Worm (Caenorhabditis elegans) whole organism, L3 larva: ENCODE results near the gene K12B6.11.

Experiments
- R02D3.7 ChIP-seq: fragments of 150-350 bp; optimal IDR thresholded peaks from 2 replicates; lab custom pipeline; 2014; ENCODE audit warnings: missing biosample characterization, missing genetic modification characterization
- ZK546.5 ChIP-seq: sonication (generic microtip); optimal IDR thresholded peaks from 2 replicates; lab custom pipeline; 2017; ENCODE audit warnings: missing biosample characterization, missing genetic modification characterization
- aly-2 ChIP-seq: fragments of 150-350 bp; optimal IDR thresholded peaks from 2 replicates; lab custom pipeline; 2014; ENCODE audit warnings: missing biosample characterization, missing genetic modification characterization
- ama-1 ChIP-seq: fragments of 150-350 bp; optimal IDR thresholded peaks from 2 replicates; lab custom pipeline; 2018
- ceh-16 ChIP-seq: sonication (generic microtip); optimal IDR thresholded peaks from 2 replicates; lab custom pipeline; 2017; ENCODE audit warnings: missing biosample characterization, missing genetic modification characterization
- ceh-28 ChIP-seq: fragments of 150-350 bp; optimal IDR thresholded peaks from 2 replicates; lab custom pipeline; 2014; ENCODE audit warnings: missing biosample characterization, missing genetic modification reagents, missing genetic modification characterization
- ceh-82 ChIP-seq: fragments of 150-350 bp; optimal IDR thresholded peaks from 2 replicates; lab custom pipeline; 2014; ENCODE audit warnings: missing biosample characterization, missing genetic modification characterization
- ceh-9 ChIP-seq: sonication (generic microtip); optimal IDR thresholded peaks from 2 replicates; lab custom pipeline; 2018; ENCODE audit warnings: missing biosample characterization, missing genetic modification characterization
- daf-12 ChIP-seq: fragments of 150-350 bp; optimal IDR thresholded peaks from 2 replicates; lab custom pipeline; 2014; ENCODE audit warnings: missing biosample characterization, missing genetic modification reagents, missing genetic modification characterization
- egl-27 ChIP-seq: sonication (generic microtip); optimal IDR thresholded peaks from 4 replicates; lab custom pipeline; 2017; ENCODE audit warnings: missing biosample characterization, missing genetic modification reagents, missing genetic modification characterization
- egl-5 ChIP-seq: fragments of 150-350 bp; optimal IDR thresholded peaks from 2 replicates; lab custom pipeline; 2017; ENCODE audit warnings: missing biosample characterization, missing genetic modification reagents, missing genetic modification characterization, inconsistent platforms
- elt-1 ChIP-seq: fragments of 150-350 bp; optimal IDR thresholded peaks from 2 replicates; lab custom pipeline; 2014; ENCODE audit warnings: missing biosample characterization, missing genetic modification characterization
- elt-2 ChIP-seq: sonication (generic microtip); optimal IDR thresholded peaks from 2 replicates; lab custom pipeline; 2016; ENCODE audit warnings: missing genetic modification reagents, mild to moderate bottlenecking, missing genetic modification characterization, missing compliant biosample characterization
- elt-3 ChIP-seq, 3 experiments: fragments of 150-350 bp in 1 of 3; sonication (generic microtip) in 2 of 3; optimal IDR thresholded peaks; 2 replicates in 2 of 3; 4 replicates in 1 of 3; lab custom pipeline; 2014 to 2017; ENCODE audit warnings: missing biosample characterization in 3 of 3, missing genetic modification characterization in 3 of 3
- eor-1 ChIP-seq, 2 experiments: fragments of 150-350 bp; optimal IDR thresholded peaks; 2 replicates each; lab custom pipeline; 2014 to 2018; ENCODE audit warnings: missing biosample characterization in 2 of 2, missing genetic modification characterization in 2 of 2
- fkh-10 ChIP-seq: sonication (generic microtip); optimal IDR thresholded peaks from 2 replicates; lab custom pipeline; 2017; ENCODE audit warnings: missing biosample characterization, missing genetic modification reagents, missing genetic modification characterization
- fkh-2 ChIP-seq: fragments of 150-350 bp; optimal IDR thresholded peaks from 2 replicates; lab custom pipeline; 2014; ENCODE audit warnings: missing biosample characterization, missing genetic modification reagents, missing genetic modification characterization
- fos-1 ChIP-seq: fragments of 150-350 bp; optimal IDR thresholded peaks from 2 replicates; lab custom pipeline; 2014; ENCODE audit warnings: missing biosample characterization, missing genetic modification characterization
- hmg-11 ChIP-seq: sonication (generic microtip); optimal IDR thresholded peaks from 2 replicates; lab custom pipeline; 2016; ENCODE audit warnings: missing genetic modification characterization, missing compliant biosample characterization
- jun-1 ChIP-seq: fragments of 150-350 bp; optimal IDR thresholded peaks from 2 replicates; lab custom pipeline; 2014; ENCODE audit warnings: missing biosample characterization, missing genetic modification reagents, missing genetic modification characterization
- lin-15B ChIP-seq: fragments of 150-350 bp; optimal IDR thresholded peaks from 2 replicates; lab custom pipeline; 2014; ENCODE audit warnings: missing biosample characterization, missing genetic modification characterization
- lin-39 ChIP-seq: fragments of 150-350 bp; optimal IDR thresholded peaks from 2 replicates; lab custom pipeline; 2018; ENCODE audit warnings: missing biosample characterization, missing genetic modification reagents, missing genetic modification characterization
- lsy-12 ChIP-seq: sonication (generic microtip); optimal IDR thresholded peaks from 2 replicates; lab custom pipeline; 2016; ENCODE audit warnings: mild to moderate bottlenecking, missing genetic modification characterization, missing compliant biosample characterization
- mdl-1 ChIP-seq: fragments of 150-350 bp; optimal IDR thresholded peaks from 2 replicates; lab custom pipeline; 2014; ENCODE audit warnings: missing biosample characterization, missing genetic modification characterization
- mml-1 ChIP-seq: fragments of 150-350 bp; sonication (generic microtip); optimal IDR thresholded peaks from 3 replicates; lab custom pipeline; 2014; ENCODE audit warnings: missing biosample characterization, missing genetic modification characterization
- nfya-1 ChIP-seq: sonication (generic microtip); optimal IDR thresholded peaks from 2 replicates; lab custom pipeline; 2017; ENCODE audit warnings: missing genetic modification characterization, mild to moderate bottlenecking, missing compliant biosample characterization, antibody characterized with exemption, moderate library complexity; ENCODE audit not compliant: insufficient read depth
- nhr-11 ChIP-seq: fragments of 150-350 bp; optimal IDR thresholded peaks from 2 replicates; lab custom pipeline; 2014; ENCODE audit warnings: missing biosample characterization, missing genetic modification characterization
- nhr-12 ChIP-seq: fragments of 150-350 bp; optimal IDR thresholded peaks from 2 replicates; lab custom pipeline; 2014; ENCODE audit warnings: missing biosample characterization, missing genetic modification characterization
- nhr-23 ChIP-seq: fragments of 150-350 bp; optimal IDR thresholded peaks from 2 replicates; lab custom pipeline; 2014; ENCODE audit warnings: missing biosample characterization, missing genetic modification reagents, missing genetic modification characterization
- nhr-237 ChIP-seq: fragments of 150-350 bp; optimal IDR thresholded peaks from 2 replicates; lab custom pipeline; 2014; ENCODE audit warnings: missing biosample characterization, missing genetic modification characterization
- nhr-25 ChIP-seq: sonication (generic microtip); optimal IDR thresholded peaks from 2 replicates; lab custom pipeline; 2017; ENCODE audit warnings: missing biosample characterization, missing genetic modification characterization
- nhr-28 ChIP-seq: fragments of 150-350 bp; optimal IDR thresholded peaks from 2 replicates; lab custom pipeline; 2014; ENCODE audit warnings: missing biosample characterization, missing genetic modification characterization
- nhr-43 ChIP-seq: sonication (generic microtip); optimal IDR thresholded peaks from 2 replicates; lab custom pipeline; 2016; ENCODE audit warnings: mild to moderate bottlenecking, missing genetic modification characterization, missing compliant biosample characterization; ENCODE audit not compliant: poor library complexity, severe bottlenecking
- nhr-67 ChIP-seq: fragments of 150-350 bp; optimal IDR thresholded peaks from 2 replicates; lab custom pipeline; 2014; ENCODE audit warnings: missing biosample characterization, missing genetic modification characterization
- nhr-76 ChIP-seq: fragments of 150-350 bp; sonication (generic microtip); optimal IDR thresholded peaks from 5 replicates; lab custom pipeline; 2014; ENCODE audit warnings: missing biosample characterization, missing genetic modification characterization
- nhr-77 ChIP-seq: fragments of 150-350 bp; optimal IDR thresholded peaks from 2 replicates; lab custom pipeline; 2014; ENCODE audit warnings: missing biosample characterization, missing genetic modification characterization
- pha-4 ChIP-seq: fragments of 150-350 bp; optimal IDR thresholded peaks from 2 replicates; lab custom pipeline; 2014; ENCODE audit warnings: missing biosample characterization, missing genetic modification reagents, missing genetic modification characterization
- pqm-1 ChIP-seq: fragments of 150-350 bp; optimal IDR thresholded peaks from 2 replicates; lab custom pipeline; 2017; ENCODE audit warnings: missing biosample characterization, missing genetic modification characterization, inconsistent platforms
- sea-2 ChIP-seq: fragments of 150-350 bp; sonication (generic microtip); optimal IDR thresholded peaks from 4 replicates; lab custom pipeline; 2014; ENCODE audit warnings: missing biosample characterization, missing genetic modification reagents, missing genetic modification characterization
- skn-1 ChIP-seq: fragments of 150-350 bp; optimal IDR thresholded peaks from 2 replicates; lab custom pipeline; 2014; ENCODE audit warnings: missing biosample characterization, missing genetic modification characterization
- snpc-4 ChIP-seq: fragments of 150-350 bp; optimal IDR thresholded peaks from 2 replicates; lab custom pipeline; 2014; ENCODE audit warnings: missing biosample characterization, missing genetic modification characterization
- tbx-2 ChIP-seq: sonication (generic microtip); optimal IDR thresholded peaks from 2 replicates; lab custom pipeline; 2016; ENCODE audit warnings: mild to moderate bottlenecking, missing genetic modification characterization, missing compliant biosample characterization
- unc-39 ChIP-seq: sonication (generic microtip); optimal IDR thresholded peaks from 4 replicates; lab custom pipeline; 2017; ENCODE audit warnings: missing biosample characterization, missing genetic modification characterization
- unc-62 ChIP-seq: fragments of 150-350 bp; sonication (generic microtip); optimal IDR thresholded peaks from 4 replicates; lab custom pipeline; 2014; ENCODE audit warnings: missing biosample characterization, missing genetic modification reagents, missing genetic modification characterization
- zag-1 ChIP-seq: fragments of 150-350 bp; optimal IDR thresholded peaks from 2 replicates; lab custom pipeline; 2014; ENCODE audit warnings: missing biosample characterization, missing genetic modification characterization
- ztf-11 ChIP-seq: fragments of 150-350 bp; optimal IDR thresholded peaks from 2 replicates; lab custom pipeline; 2014; ENCODE audit warnings: missing biosample characterization, missing genetic modification characterization
- ztf-4 ChIP-seq: fragments of 150-350 bp; optimal IDR thresholded peaks from 2 replicates; lab custom pipeline; 2014; ENCODE audit warnings: missing biosample characterization, missing genetic modification characterization

The K12B6.11 gene

ce11 chrV:6275209-6275608 is 13.5 kb upstream of the K12B6.11 start (continued):
- no peak for TF ChIP-seq daf-12
- no peak for TF ChIP-seq fkh-10
- no peak for TF ChIP-seq nhr-67
- TF ChIP-seq skn-1 (tag; lab: Kevin White, UChicago) = no peak
- TF ChIP-seq fos-1 (tag; lab: Kevin White, UChicago) = no peak
- no peak for TF ChIP-seq ztf-4 (tag; lab: Kevin White, UChicago)
- peak; percentile 96 for TF ChIP-seq pqm-1 (tag; lab: Kevin White, UChicago)
- TF ChIP-seq nhr-23 (tag; lab: Kevin White, UChicago) = peak; percentile 76
- TF ChIP-seq, all 47 proteins: peak for 10

- TF ChIP-seq snpc-4 (tag; lab: Kevin White, UChicago) (no peak), nhr-28 (tag; lab: Kevin White, UChicago) (no peak), daf-12 (no peak), nhr-77 (tag; lab: Kevin White, UChicago) (no peak), nfya-1 (peak; percentile 16), nhr-237 (tag; lab: Kevin White, UChicago) (no peak), ceh-9 (tag; lab: Kevin White, UChicago) (no peak), ceh-28 (tag; lab: Kevin White, UChicago) (peak; percentile 22), egl-27 (tag; lab: Kevin White, UChicago) (peak; percentile 37), unc-62 (GFP tag; lab: Kevin White, UChicago) (no peak), tbx-2 (tag; lab: Kevin White, UChicago) (no peak), nhr-67 (no peak), ceh-16 (tag; lab: Kevin White, UChicago) (no peak), lin-39 (tag; lab: Kevin White, UChicago) (no peak), pha-4 (tag; lab: Kevin White, UChicago) (peak; percentile 8), jun-1 (tag; lab: Kevin White, UChicago) (peak; percentile 80), nhr-12 (tag; lab: Kevin White, UChicago) (no peak), fkh-10 (no peak), ZK546.5 (tag; lab: Kevin White, UChicago) (no peak), sea-2 (GFP tag; lab: Kevin White, UChicago) (no peak), elt-1 (no peak), R02D3.7 (tag; lab: Kevin White, UChicago) (no peak), nhr-43 (tag; lab: Kevin White, UChicago) (peak; percentile 84), skn-1 (tag; lab: Kevin White, UChicago) (no peak), elt-2 (peak; percentile 99), fos-1 (tag; lab: Kevin White, UChicago) (no peak), ama-1 (lab: Kevin White, UChicago) (peak; percentile 86), egl-5 (tag; lab: Kevin White, UChicago) (no peak), ztf-11 (tag; lab: Kevin White, UChicago) (no peak), mdl-1 (tag; lab: Kevin White, UChicago) (no peak), zag-1 (tag; lab: Kevin White, UChicago) (no peak), pqm-1 (tag; lab: Kevin White, UChicago) (peak; percentile 96), ztf-4 (tag; lab: Kevin White, UChicago) (no peak), fkh-2 (no peak), mml-1 (tag; lab: Kevin White, UChicago) (no peak), ceh-82 (tag; lab: Kevin White, UChicago) (no peak), nhr-76 (tag; lab: Kevin White, UChicago) (no peak), lin-15B (tag; lab: Kevin White, UChicago) (no peak), nhr-11 (tag; lab: Kevin White, UChicago) (no peak), elt-3 (tag; optimal IDR thresholded peaks at IDR 0.05; lab: Kevin White, UChicago) (peak in 1 of 3 experiments; percentile 75), lsy-12 (peak; percentile 32), eor-1 (tag; optimal IDR thresholded peaks at IDR 0.05; lab: Kevin White, UChicago) (no peak), unc-39 (tag; lab: Kevin White, UChicago) (no peak), hmg-11 (tag; lab: Kevin White, UChicago) (no peak), nhr-23 (tag; lab: Kevin White, UChicago) (peak; percentile 27), aly-2 (no peak), nhr-25 (tag; lab: Kevin White, UChicago) (peak; percentile 72)
These were observed 12.5 kb upstream of the K12B6.11 start, which contains the start of gene F31F7.1 for ce11 chrV:6276205-6276604. Gene F31F7.1, plus strand, starts transcription at chrV:6276439.
